Fruit fly (Drosophila melanogaster) whole organism, embryonic: Measurements from ENCODE around the gene Cand1.

Experiments
- B-H1 ChIP-seq: fragments of 200-800 bp; sonication (Bioruptor generic); IDR thresholded peaks from 3 replicates; pipeline ENCODE4 v1.3.6; 2022; ENCODE audit warnings: missing biosample characterization, missing genetic modification characterization
- CG10147 ChIP-seq: fragments of 200-800 bp; sonication (Bioruptor generic); optimal IDR thresholded peaks from 2 replicates; lab custom pipeline; 2019; ENCODE audit warnings: missing biosample characterization, mild to moderate bottlenecking, missing genetic modification characterization, moderate library complexity
- CG11398 ChIP-seq: fragments of 200-800 bp; sonication (Bioruptor generic); optimal IDR thresholded peaks from 2 replicates; lab custom pipeline; 2016; ENCODE audit warnings: missing biosample characterization, missing genetic modification characterization
- CG11695 ChIP-seq: fragments of 200-800 bp; sonication (Bioruptor generic); IDR thresholded peaks from 3 replicates; pipeline ENCODE4 v1.3.6; 2022; ENCODE audit warnings: missing biosample characterization, missing genetic modification characterization
- CG1233 ChIP-seq: fragments of 200-800 bp; sonication (Bioruptor generic); optimal IDR thresholded peaks from 4 replicates; lab custom pipeline; 2018; ENCODE audit warnings: missing biosample characterization, mild to moderate bottlenecking, missing genetic modification characterization
- CG12659 ChIP-seq: fragments of 200-800 bp; sonication (Bioruptor generic); optimal IDR thresholded peaks from 3 replicates; lab custom pipeline; 2017; ENCODE audit warnings: mild to moderate bottlenecking, missing biosample characterization, missing genetic modification reagents, missing genetic modification characterization
- CG14441 ChIP-seq: fragments of 200-800 bp; sonication (Bioruptor generic); IDR thresholded peaks from 2 replicates; pipeline ENCODE4 v1.3.6; 2022; ENCODE audit warnings: missing biosample characterization, missing genetic modification characterization
- CG15514 ChIP-seq: fragments of 200-800 bp; sonication (Bioruptor generic); optimal IDR thresholded peaks from 3 replicates; lab custom pipeline; 2017; ENCODE audit warnings: missing biosample characterization, missing genetic modification characterization, mild to moderate bottlenecking, moderate library complexity, missing genetic modification reagents
- CG18011 ChIP-seq: fragments of 200-800 bp; sonication (Bioruptor generic); optimal IDR thresholded peaks from 2 replicates; lab custom pipeline; 2017; ENCODE audit warnings: missing biosample characterization, missing genetic modification characterization, mild to moderate bottlenecking, moderate library complexity, missing genotype
- CG30431 ChIP-seq: fragments of 200-800 bp; sonication (Bioruptor generic); optimal IDR thresholded peaks from 2 replicates; lab custom pipeline; 2017; ENCODE audit warnings: missing biosample characterization, missing genetic modification characterization
- CG32532 ChIP-seq: fragments of 200-800 bp; sonication (Bioruptor generic); IDR thresholded peaks from 2 replicates; pipeline ENCODE4 v1.3.6; 2022; ENCODE audit warnings: missing biosample characterization, missing genetic modification characterization
- CG3407 ChIP-seq: fragments of 200-800 bp; sonication (Bioruptor generic); optimal IDR thresholded peaks from 2 replicates; lab custom pipeline; 2018; ENCODE audit warnings: missing biosample characterization, mild to moderate bottlenecking, missing genetic modification characterization
- CG8359 ChIP-seq: fragments of 200-800 bp; sonication (Bioruptor generic); optimal IDR thresholded peaks from 2 replicates; lab custom pipeline; 2017; ENCODE audit warnings: missing biosample characterization, mild to moderate bottlenecking, missing genetic modification characterization, borderline replicate concordance
- CkIIα-i1 ChIP-seq: fragments of 200-800 bp; sonication (Bioruptor generic); IDR thresholded peaks from 2 replicates; pipeline ENCODE4 v1.3.6; 2022; ENCODE audit warnings: missing biosample characterization, missing genetic modification characterization
- D ChIP-seq, 2 experiments: fragments of 200-800 bp in 1 of 2; fragments of >200 bp in 1 of 2; sonication (Bioruptor generic) in 1 of 2; optimal IDR thresholded peaks; 2 replicates in 1 of 2; 3 replicates in 1 of 2; lab custom pipeline; 2017; ENCODE audit warnings: mild to moderate bottlenecking in 1 of 2, missing biosample characterization in 1 of 2, missing genetic modification characterization in 1 of 2, missing genetic modification reagents in 1 of 2
- Hey ChIP-seq: fragments of 200-800 bp; sonication (Bioruptor generic); optimal IDR thresholded peaks from 3 replicates; lab custom pipeline; 2018; ENCODE audit warnings: missing biosample characterization, mild to moderate bottlenecking, missing genetic modification characterization
- Hr3 ChIP-seq: fragments of 200-800 bp; sonication (Bioruptor generic); optimal IDR thresholded peaks from 3 replicates; lab custom pipeline; 2016; ENCODE audit warnings: missing biosample characterization, missing genetic modification characterization
- Lhr ChIP-seq: fragments of 200-800 bp; sonication (Bioruptor generic); optimal IDR thresholded peaks from 3 replicates; lab custom pipeline; 2017; ENCODE audit warnings: mild to moderate bottlenecking, missing biosample characterization, missing genetic modification reagents, missing genetic modification characterization
- MESR4 ChIP-seq: fragments of 200-800 bp; sonication (Bioruptor generic); optimal IDR thresholded peaks from 2 replicates; lab custom pipeline; 2018; ENCODE audit warnings: missing biosample characterization, mild to moderate bottlenecking, missing genetic modification characterization, moderate library complexity
- Med ChIP-seq: fragments of 200-800 bp; sonication (Bioruptor generic); peaks from one replicate; lab custom pipeline; 2016; ENCODE audit warnings: missing biosample characterization, missing genetic modification characterization, mild to moderate bottlenecking, inconsistent platforms, moderate library complexity
- Meics ChIP-seq: fragments of 200-800 bp; sonication (Bioruptor generic); optimal IDR thresholded peaks from 2 replicates; lab custom pipeline; 2017; ENCODE audit warnings: missing biosample characterization, mild to moderate bottlenecking, missing genetic modification characterization
- Trl ChIP-seq, 3 experiments: fragments of >200 bp in 2 of 3; fragments of 200-800 bp in 1 of 3; sonication (Bioruptor generic) in 1 of 3; optimal IDR thresholded peaks; 2 replicates in 1 of 3; 3 replicates in 2 of 3; lab custom pipeline; 2016 to 2017; ENCODE audit warnings: missing biosample characterization in 1 of 3, missing genetic modification characterization in 1 of 3
- Vsx1 ChIP-seq: fragments of 200-800 bp; sonication (Bioruptor generic); optimal IDR thresholded peaks from 2 replicates; lab custom pipeline; 2017; ENCODE audit warnings: missing biosample characterization, mild to moderate bottlenecking, missing genetic modification characterization, missing genetic modification reagents
- YL-1 ChIP-seq: fragments of 200-800 bp; sonication (Bioruptor generic); optimal IDR thresholded peaks from 3 replicates; lab custom pipeline; 2017; ENCODE audit warnings: missing biosample characterization, mild to moderate bottlenecking, missing genetic modification characterization
- ab ChIP-seq: fragments of 200-800 bp; sonication (Bioruptor generic); optimal IDR thresholded peaks from 2 replicates; lab custom pipeline; 2016; ENCODE audit warnings: missing biosample characterization, missing genetic modification characterization
- ac ChIP-seq: fragments of 200-800 bp; sonication (Bioruptor generic); optimal IDR thresholded peaks from 3 replicates; lab custom pipeline; 2017; ENCODE audit warnings: missing biosample characterization, mild to moderate bottlenecking, missing genetic modification characterization
- ase ChIP-seq: fragments of 200-800 bp; sonication (Bioruptor generic); IDR thresholded peaks from 3 replicates; pipeline ENCODE4 v1.3.6; 2022; ENCODE audit warnings: missing biosample characterization, missing genetic modification characterization
- da ChIP-seq: fragments of 200-800 bp; sonication (Bioruptor generic); optimal IDR thresholded peaks from 2 replicates; lab custom pipeline; 2016; ENCODE audit warnings: missing biosample characterization, missing genetic modification characterization
- en ChIP-seq: fragments of 200-800 bp; sonication (Bioruptor generic); optimal IDR thresholded peaks from 2 replicates; lab custom pipeline; 2016; ENCODE audit warnings: missing biosample characterization, missing genetic modification characterization
- fd102C ChIP-seq: fragments of 200-800 bp; sonication (Bioruptor generic); optimal IDR thresholded peaks from 2 replicates; lab custom pipeline; 2018; ENCODE audit warnings: missing biosample characterization, mild to moderate bottlenecking, missing genetic modification characterization, moderate library complexity
- hkb ChIP-seq, 2 experiments: fragments of 200-800 bp in 1 of 2; fragments of >200 bp in 1 of 2; sonication (Bioruptor generic) in 1 of 2; IDR thresholded peaks in 1 of 2; optimal IDR thresholded peaks in 1 of 2; 2 replicates each; pipeline versions ENCODE4 v1.3.6 to Lab custom; 2017 to 2022; ENCODE audit warnings: missing biosample characterization in 1 of 2, missing genetic modification characterization in 1 of 2
- kah ChIP-seq: fragments of 200-800 bp; sonication (Bioruptor generic); optimal IDR thresholded peaks from 2 replicates; lab custom pipeline; 2018; ENCODE audit warnings: missing biosample characterization, mild to moderate bottlenecking, missing genetic modification characterization
- pan ChIP-seq, 4 experiments: fragments of >200 bp in 3 of 4; fragments of 200-800 bp in 1 of 4; sonication (Bioruptor generic) in 1 of 4; optimal IDR thresholded peaks in 3 of 4; IDR thresholded peaks in 1 of 4; 2 replicates each; pipeline versions ENCODE4 v1.3.6 to Lab custom; 2017 to 2022; ENCODE audit warnings: missing biosample characterization in 2 of 4, missing genetic modification characterization in 2 of 4, mixed read lengths in 1 of 4
- pfk ChIP-seq: fragments of 200-800 bp; sonication (Bioruptor generic); optimal IDR thresholded peaks from 2 replicates; lab custom pipeline; 2018; ENCODE audit warnings: missing biosample characterization, mild to moderate bottlenecking, missing genetic modification characterization, moderate library complexity
- pho ChIP-seq: fragments of 200-800 bp; sonication (Bioruptor generic); optimal IDR thresholded peaks from 2 replicates; lab custom pipeline; 2016; ENCODE audit warnings: missing biosample characterization, missing genetic modification characterization
- prd ChIP-seq, 3 experiments: fragments of >200 bp in 2 of 3; fragments of 200-800 bp in 1 of 3; sonication (Bioruptor generic) in 1 of 3; optimal IDR thresholded peaks in 2 of 3; IDR thresholded peaks in 1 of 3; 2 replicates in 2 of 3; 3 replicates in 1 of 3; pipeline versions ENCODE4 v1.3.6 to Lab custom; 2017 to 2022; ENCODE audit warnings: missing biosample characterization in 1 of 3, missing genetic modification characterization in 1 of 3
- scrt ChIP-seq: fragments of 200-800 bp; sonication (Bioruptor generic); optimal IDR thresholded peaks from 2 replicates; lab custom pipeline; 2018; ENCODE audit warnings: missing biosample characterization, mild to moderate bottlenecking, missing genetic modification characterization, moderate library complexity
- sqz ChIP-seq: fragments of 200-800 bp; sonication (Bioruptor generic); optimal IDR thresholded peaks from 3 replicates; lab custom pipeline; 2018; ENCODE audit warnings: missing biosample characterization, mild to moderate bottlenecking, missing genetic modification characterization
- sug ChIP-seq: fragments of 200-800 bp; optimal IDR thresholded peaks from 2 replicates; lab custom pipeline; 2019; ENCODE audit warnings: missing biosample characterization, mild to moderate bottlenecking, missing genetic modification characterization, moderate library complexity
- tgo ChIP-seq: fragments of 200-800 bp; sonication (Bioruptor generic); IDR thresholded peaks from 3 replicates; pipeline ENCODE4 v1.3.6; 2022; ENCODE audit warnings: missing biosample characterization, missing genetic modification characterization
- tll ChIP-seq, 2 experiments: fragments of 200-800 bp in 1 of 2; fragments of >200 bp in 1 of 2; sonication (Bioruptor generic) in 1 of 2; optimal IDR thresholded peaks; 2 replicates each; lab custom pipeline; 2017 to 2019; ENCODE audit warnings: missing biosample characterization in 2 of 2, missing genetic modification characterization in 2 of 2, mild to moderate bottlenecking in 1 of 2, moderate library complexity in 1 of 2

Cand1 gene

dm6 chr2L:10321036-10321583 is 41.4 kb downstream of the Cand1 start (continued):
- 0 out of 2 replicates have a peak, but pooled peaks have one; percentile 29 for TF ChIP-seq CG32532 (GFP tag; lab: Robert Waterston, UW)
- no peak for TF ChIP-seq Trl (optimal IDR thresholded peaks at IDR 0.05; lab: Kevin White, UChicago)
- TF ChIP-seq Trl (GFP tag; optimal IDR thresholded peaks at IDR 0.05; lab: Kevin White, UChicago) = no peak
- no peak for TF ChIP-seq pan (optimal IDR thresholded peaks at IDR 0.05; lab: Kevin White, UChicago)
- TF ChIP-seq pan (GFP tag; optimal IDR thresholded peaks at IDR 0.05 in 1 of 2, IDR thresholded peaks at IDR 0.05 in 1 of 2) = no peak
- TF ChIP-seq Meics (GFP tag; lab: Kevin White, UChicago) = peak; percentile 16
- TF ChIP-seq en (GFP tag; lab: Kevin White, UChicago) = peak; percentile 15
- peak; percentile 8 for TF ChIP-seq CG18011 (GFP tag; lab: Kevin White, UChicago)
- peak; percentile 51 for TF ChIP-seq sqz (GFP tag; lab: Kevin White, UChicago)
- TF ChIP-seq pho (GFP tag; lab: Kevin White, UChicago) = no peak
- no peak for TF ChIP-seq scrt (GFP tag; lab: Kevin White, UChicago)
- no peak for TF ChIP-seq hkb (optimal IDR thresholded peaks at IDR 0.05; lab: Kevin White, UChicago)
- TF ChIP-seq hkb (GFP tag; IDR thresholded peaks at IDR 0.05; lab: Robert Waterston, UW) = no peak
- no peak for TF ChIP-seq CG3407 (GFP tag; lab: Kevin White, UChicago)
- 0 out of 3 replicates have a peak, but pooled peaks have one; percentile 15 for TF ChIP-seq CG11695 (GFP tag; lab: Robert Waterston, UW)
- TF ChIP-seq CG10147 (GFP tag; lab: Kevin White, UChicago) = no peak
- no peak for TF ChIP-seq CG8359 (GFP tag; lab: Kevin White, UChicago)
- TF ChIP-seq kah = peak; percentile 72
- no peak for TF ChIP-seq Hr3
- TF ChIP-seq CG15514 (GFP tag; lab: Kevin White, UChicago) = peak; percentile 6
- TF ChIP-seq sug (tag; lab: Kevin White, UChicago) = no peak
- TF ChIP-seq ab (GFP tag; lab: Kevin White, UChicago) = no peak
- TF ChIP-seq tll (GFP tag; optimal IDR thresholded peaks at IDR 0.05; lab: Kevin White, UChicago) = no peak
- TF ChIP-seq B-H1 (GFP tag; lab: Robert Waterston, UW) = no peak
- TF ChIP-seq Med (GFP tag; lab: Kevin White, UChicago) = peak; percentile 75
- no peak for TF ChIP-seq pfk
- TF ChIP-seq CkIIα-i1 (GFP tag; lab: Robert Waterston, UW) = no peak
- no peak for TF ChIP-seq ac (GFP tag; lab: Kevin White, UChicago)
- TF ChIP-seq fd102C = no peak
- no peak for TF ChIP-seq MESR4 (GFP tag; lab: Kevin White, UChicago)
- no peak for TF ChIP-seq Lhr (GFP tag; lab: Kevin White, UChicago)
- TF ChIP-seq ase (GFP tag; lab: Robert Waterston, UW) = no peak
- no peak for TF ChIP-seq CG30431 (GFP tag; lab: Kevin White, UChicago)
- no peak for TF ChIP-seq CG11398
- no peak for TF ChIP-seq tgo (GFP tag; lab: Robert Waterston, UW)
- no peak for TF ChIP-seq prd (optimal IDR thresholded peaks at IDR 0.05; lab: Kevin White, UChicago)
- TF ChIP-seq prd (GFP tag; IDR thresholded peaks at IDR 0.05; lab: Robert Waterston, UW) = no peak
- peak; percentile 26 for TF ChIP-seq CG12659 (GFP tag; lab: Kevin White, UChicago)
- TF ChIP-seq Hey = no peak
- TF ChIP-seq D (optimal IDR thresholded peaks at IDR 0.05; lab: Kevin White, UChicago) = no peak
- peak; percentile 21 for TF ChIP-seq D (GFP tag; optimal IDR thresholded peaks at IDR 0.05; lab: Kevin White, UChicago)
- TF ChIP-seq CG1233 (GFP tag; lab: Kevin White, UChicago) = no peak
- TF ChIP-seq Vsx1 (GFP tag; lab: Kevin White, UChicago) = no peak
- TF ChIP-seq da (GFP tag; lab: Kevin White, UChicago) = no peak
- TF ChIP-seq YL-1 (GFP tag; lab: Kevin White, UChicago) = no peak
- no peak for TF ChIP-seq CG14441 (GFP tag; lab: Robert Waterston, UW)
